Fruit fly (Drosophila melanogaster) whole organism, wandering third instar larva: ENCODE results near the gene CG31360.

Experiments
- CG32264 ChIP-seq: fragments of 200-800 bp; sonication (Bioruptor generic); optimal IDR thresholded peaks from 2 replicates; lab custom pipeline; 2016; ENCODE audit warnings: missing biosample characterization, missing genetic modification characterization
- CG9705 ChIP-seq: fragments of 200-800 bp; sonication (Bioruptor generic); optimal IDR thresholded peaks from 2 replicates; lab custom pipeline; 2018; ENCODE audit warnings: missing biosample characterization, mild to moderate bottlenecking, missing genetic modification characterization
- Dfd ChIP-seq: fragments of >200 bp; optimal IDR thresholded peaks from 2 replicates; lab custom pipeline; 2017; ENCODE audit warnings: missing biosample characterization, missing genetic modification characterization
- Dif ChIP-seq: fragments of 200-275, 200-300 bp; sonication (Bioruptor generic); optimal IDR thresholded peaks from 2 replicates; lab custom pipeline; 2018; ENCODE audit warnings: missing biosample characterization, missing genetic modification characterization; ENCODE audit not compliant: partially characterized antibody
- GATAd ChIP-seq: sonication (Bioruptor generic); optimal IDR thresholded peaks from 2 replicates; lab custom pipeline; 2016; ENCODE audit warnings: missing biosample characterization, missing genetic modification characterization
- HLH106 ChIP-seq: fragments of 200-800 bp; optimal IDR thresholded peaks from 3 replicates; lab custom pipeline; 2019; ENCODE audit warnings: missing biosample characterization, mild to moderate bottlenecking, missing genetic modification characterization, moderate library complexity
- Hnf4 ChIP-seq: fragments of 200-800 bp; sonication (Bioruptor generic); optimal IDR thresholded peaks from 2 replicates; lab custom pipeline; 2016; ENCODE audit warnings: missing biosample characterization, mild to moderate bottlenecking, missing genetic modification characterization
- Hr83 ChIP-seq: fragments of 200-300 bp; sonication (Bioruptor generic); optimal IDR thresholded peaks from 2 replicates; lab custom pipeline; 2016; ENCODE audit warnings: missing biosample characterization, mild to moderate bottlenecking, missing genetic modification characterization, moderate library complexity; ENCODE audit not compliant: poor library complexity, severe bottlenecking
- Jra ChIP-seq: sonication (Bioruptor generic); optimal IDR thresholded peaks from 2 replicates; lab custom pipeline; 2016; ENCODE audit warnings: missing biosample characterization, missing genetic modification characterization
- Mio ChIP-seq: sonication (Bioruptor generic); optimal IDR thresholded peaks from 2 replicates; lab custom pipeline; 2016; ENCODE audit warnings: missing biosample characterization, missing genetic modification characterization
- Myc ChIP-seq: fragments of >200 bp; optimal IDR thresholded peaks from 2 replicates; lab custom pipeline; 2017
- OdsH ChIP-seq: fragments of 200-800 bp; sonication (Bioruptor generic); optimal IDR thresholded peaks from 2 replicates; lab custom pipeline; 2016; ENCODE audit warnings: missing biosample characterization, mild to moderate bottlenecking, missing genetic modification characterization
- Rel ChIP-seq, 2 experiments: fragments of 200-800 bp; sonication (Bioruptor generic) in 1 of 2; optimal IDR thresholded peaks; 2 replicates in 1 of 2; 3 replicates in 1 of 2; lab custom pipeline; 2016 to 2019; ENCODE audit warnings: mild to moderate bottlenecking in 2 of 2, missing biosample characterization in 2 of 2, missing genetic modification characterization in 2 of 2, moderate library complexity in 1 of 2
- Sp1 ChIP-seq: fragments of 200-800 bp; sonication (Bioruptor generic); optimal IDR thresholded peaks from 3 replicates; lab custom pipeline; 2019; ENCODE audit warnings: missing biosample characterization, mild to moderate bottlenecking, missing genetic modification characterization, moderate library complexity
- Vsx2 ChIP-seq: fragments of 200-300, 225-300 bp; sonication (Bioruptor generic); optimal IDR thresholded peaks from 2 replicates; lab custom pipeline; 2018; ENCODE audit warnings: missing biosample characterization, missing genetic modification characterization; ENCODE audit not compliant: partially characterized antibody
- br ChIP-seq: fragments of 200-800 bp; sonication (Bioruptor generic); optimal IDR thresholded peaks from 2 replicates; lab custom pipeline; 2016; ENCODE audit warnings: missing biosample characterization, missing genetic modification characterization
- brk ChIP-seq: fragments of 200-800 bp; sonication (Bioruptor generic); optimal IDR thresholded peaks from 2 replicates; lab custom pipeline; 2016; ENCODE audit warnings: missing biosample characterization, mild to moderate bottlenecking, missing genetic modification characterization
- dl ChIP-seq, 2 experiments: fragments of 175-275, 200-275 bp in 1 of 2; fragments of 200-275 bp in 1 of 2; sonication (Bioruptor generic); optimal IDR thresholded peaks; lab custom pipeline; 2018; ENCODE audit warnings: mild to moderate bottlenecking in 2 of 2, missing biosample characterization in 2 of 2, missing genetic modification characterization in 2 of 2, moderate library complexity in 2 of 2; ENCODE audit not compliant: partially characterized antibody in 2 of 2, insufficient read depth in 1 of 2
- dmrt93B ChIP-seq: fragments of 200-800 bp; sonication (Bioruptor generic); optimal IDR thresholded peaks from 2 replicates; lab custom pipeline; 2018; ENCODE audit warnings: missing biosample characterization, mild to moderate bottlenecking, missing genetic modification characterization
- dsf ChIP-seq: sonication (Bioruptor generic); optimal IDR thresholded peaks from 2 replicates; lab custom pipeline; 2016; ENCODE audit warnings: missing biosample characterization, missing genetic modification characterization, borderline replicate concordance
- ey ChIP-seq: fragments of 200-800 bp; sonication (Bioruptor generic); optimal IDR thresholded peaks from 2 replicates; lab custom pipeline; 2016; ENCODE audit warnings: missing biosample characterization, missing genetic modification characterization
- foxo ChIP-seq, 2 experiments: fragments of 200-800 bp; sonication (Bioruptor generic); optimal IDR thresholded peaks; 2 replicates in 1 of 2; 3 replicates in 1 of 2; lab custom pipeline; 2016 to 2017; ENCODE audit warnings: missing biosample characterization in 2 of 2, missing genetic modification characterization in 2 of 2
- fru ChIP-seq: fragments of 200-800 bp; sonication (Bioruptor generic); optimal IDR thresholded peaks from 3 replicates; lab custom pipeline; 2016; ENCODE audit warnings: missing biosample characterization, mild to moderate bottlenecking, missing genetic modification characterization
- h ChIP-seq: fragments of 200-800 bp; sonication (Bioruptor generic); optimal IDR thresholded peaks from 3 replicates; lab custom pipeline; 2016; ENCODE audit warnings: missing biosample characterization, mild to moderate bottlenecking, missing genetic modification characterization
- jim ChIP-seq: fragments of 175-275, 200-325 bp; sonication (Bioruptor generic); optimal IDR thresholded peaks from 2 replicates; lab custom pipeline; 2016; ENCODE audit warnings: missing biosample characterization, mild to moderate bottlenecking, missing genetic modification characterization
- lola ChIP-seq: fragments of >200 bp; optimal IDR thresholded peaks from 2 replicates; lab custom pipeline; 2017; ENCODE audit warnings: missing biosample characterization, missing genetic modification characterization
- pan ChIP-seq: fragments of >200 bp; optimal IDR thresholded peaks from 2 replicates; lab custom pipeline; 2017
- psq ChIP-seq: fragments of 200-800 bp; sonication (Bioruptor generic); optimal IDR thresholded peaks from 3 replicates; lab custom pipeline; 2017; ENCODE audit warnings: missing biosample characterization, mild to moderate bottlenecking, missing genetic modification characterization, moderate library complexity
- rgr ChIP-seq: fragments of 200-800 bp; sonication (Bioruptor generic); optimal IDR thresholded peaks from 3 replicates; lab custom pipeline; 2016; ENCODE audit warnings: missing biosample characterization, mild to moderate bottlenecking, missing genetic modification characterization
- sage ChIP-seq: fragments of 200-800 bp; sonication (Bioruptor generic); optimal IDR thresholded peaks from 2 replicates; lab custom pipeline; 2016; ENCODE audit warnings: missing biosample characterization, mild to moderate bottlenecking, missing genetic modification characterization
- sv ChIP-seq: fragments of 200-800 bp; sonication (Bioruptor generic); optimal IDR thresholded peaks from 3 replicates; lab custom pipeline; 2016; ENCODE audit warnings: missing biosample characterization, missing genetic modification characterization
- tai ChIP-seq: sonication (Bioruptor generic); optimal IDR thresholded peaks from 2 replicates; lab custom pipeline; 2016; ENCODE audit warnings: missing biosample characterization, missing genetic modification characterization
- usp ChIP-seq: fragments of >200 bp; optimal IDR thresholded peaks from 2 replicates; lab custom pipeline; 2017; ENCODE audit warnings: missing biosample characterization, missing genetic modification characterization
- woc ChIP-seq: sonication (Bioruptor generic); optimal IDR thresholded peaks from 2 replicates; lab custom pipeline; 2016; ENCODE audit warnings: missing biosample characterization, mild to moderate bottlenecking, missing genetic modification characterization

The CG31360 gene

DNA sequence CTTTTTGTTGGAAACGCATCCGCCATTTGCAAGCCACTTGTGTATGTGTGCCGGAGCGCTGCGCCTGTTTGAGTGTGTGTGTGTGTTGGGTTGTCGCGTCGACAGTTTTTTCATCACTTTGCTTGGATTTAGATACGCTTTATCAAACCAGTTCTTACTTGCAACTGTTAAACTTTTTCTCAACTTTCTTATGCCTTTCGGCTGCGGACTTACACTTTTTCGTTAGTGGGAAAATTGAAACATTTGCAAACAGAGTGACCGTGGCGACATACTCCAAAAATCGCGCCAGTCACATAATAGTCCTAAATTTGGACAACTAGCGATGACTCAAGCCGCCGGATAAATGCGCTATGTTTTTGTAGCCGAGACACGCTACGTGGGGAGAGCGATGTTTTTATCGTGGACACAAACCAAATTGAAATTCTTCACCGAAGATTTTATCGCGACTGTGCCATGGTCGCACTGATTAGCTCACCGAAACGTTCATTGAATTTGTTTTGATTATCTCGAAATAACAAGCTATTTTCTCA, 2.6 kb upstream of the CG31360 start, which contains the start of the genes alt and CG7655:
Gene alt (minus strand): TSS at position 272 of the 530 bp plus-strand sequence.
Gene CG7655 (plus strand): TSS at position 426 of the 530 bp plus-strand sequence.
- TF ChIP-seq Myc (lab: Kevin White, UChicago) (peak; percentile 79), sv (no peak), dsf (GFP tag; lab: Kevin White, UChicago) (no peak), CG32264 (GFP tag; lab: Kevin White, UChicago) (no peak), pan (lab: Kevin White, UChicago) (no peak), jim (no peak), Rel (GFP tag; optimal IDR thresholded peaks at IDR 0.05; lab: Kevin White, UChicago) (no peak), Rel (tag; optimal IDR thresholded peaks at IDR 0.05; lab: Kevin White, UChicago) (peak; percentile 73), sage (no peak), ey (no peak), Sp1 (GFP tag; lab: Kevin White, UChicago) (peak; percentile 55), HLH106 (tag; lab: Kevin White, UChicago) (no peak), psq (GFP tag; lab: Kevin White, UChicago) (peak; percentile 10), Hr83 (GFP tag; lab: Kevin White, UChicago) (no peak), foxo (GFP tag; optimal IDR thresholded peaks at IDR 0.05; lab: Kevin White, UChicago) (peak in 1 of 2 experiments; percentile 2), rgr (GFP tag; lab: Kevin White, UChicago) (peak; percentile 16), tai (no peak), Mio (GFP tag; lab: Kevin White, UChicago) (no peak), Hnf4 (GFP tag; lab: Kevin White, UChicago) (no peak), CG9705 (GFP tag; lab: Kevin White, UChicago) (no peak), Vsx2 (no peak), Jra (GFP tag; lab: Kevin White, UChicago) (no peak), fru (GFP tag; lab: Kevin White, UChicago) (no peak), dmrt93B (GFP tag; lab: Kevin White, UChicago) (no peak), woc (GFP tag; lab: Kevin White, UChicago) (no peak), Dfd (GFP tag; lab: Kevin White, UChicago) (no peak), lola (GFP tag; lab: Kevin White, UChicago) (no peak), GATAd (no peak), h (peak; percentile 2)
- TF ChIP-seq, all 38 proteins: peak for 7

DNA sequence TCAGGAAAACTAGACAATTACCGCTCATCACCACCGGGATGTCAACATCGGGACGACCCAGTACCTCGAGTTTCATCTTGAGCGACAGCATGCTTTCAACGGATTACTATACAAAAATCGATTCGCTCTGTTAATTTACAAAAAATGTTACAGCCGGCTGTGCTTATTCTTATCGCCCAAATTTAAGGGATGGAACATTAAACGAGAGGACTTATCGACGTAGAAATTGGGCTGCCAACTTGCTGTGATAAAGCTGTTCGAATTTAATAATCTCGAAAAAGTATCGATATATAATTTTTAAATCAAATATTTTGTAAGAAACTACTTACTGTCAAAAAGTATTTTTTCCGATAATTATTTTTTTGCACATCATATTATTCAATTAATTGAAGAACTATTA, 2.0 kb downstream of the CG31360 start, which contains the start of gene CG31249:
Gene CG31249 (minus strand): TSS at position 197 of the 400 bp plus-strand sequence.
- no peak for TF ChIP-seq sage
- peak; percentile 15 for TF ChIP-seq ey
- TF ChIP-seq Rel (GFP tag; optimal IDR thresholded peaks at IDR 0.05; lab: Kevin White, UChicago): no peak
- peak; percentile 71 for TF ChIP-seq Rel (tag; optimal IDR thresholded peaks at IDR 0.05; lab: Kevin White, UChicago)
- no peak for TF ChIP-seq CG32264 (GFP tag; lab: Kevin White, UChicago)
- no peak for TF ChIP-seq Vsx2
- no peak for TF ChIP-seq rgr (GFP tag; lab: Kevin White, UChicago)
- TF ChIP-seq HLH106 (tag; lab: Kevin White, UChicago): peak; percentile 43

DNA sequence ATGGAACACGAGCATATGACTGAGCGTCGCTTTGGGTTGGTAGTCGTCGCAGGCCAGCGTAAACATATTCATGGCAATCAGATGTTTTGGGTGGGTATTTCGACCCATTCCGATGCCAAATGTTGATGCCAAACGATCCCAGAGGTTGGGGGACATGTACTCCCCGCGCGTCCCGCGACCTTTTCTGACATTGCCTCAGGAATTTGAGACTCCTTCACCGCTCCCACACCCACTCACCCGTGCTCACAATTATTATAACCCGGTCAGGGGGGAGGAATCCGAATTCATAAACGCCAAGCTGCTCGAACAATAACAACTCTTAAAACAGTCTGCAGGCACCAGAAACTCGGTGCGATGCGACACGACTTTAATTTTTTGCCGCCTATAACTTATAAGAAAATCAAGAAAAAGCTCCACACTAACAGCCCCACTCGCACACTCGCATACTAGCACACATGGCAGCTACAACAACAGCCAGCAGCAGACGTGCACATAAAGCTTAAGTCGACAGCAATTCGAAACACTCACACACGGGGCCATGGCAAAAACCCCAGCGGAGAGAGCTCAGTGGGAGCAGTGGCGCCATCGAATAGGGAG, 15.1 kb downstream of the CG31360 start:
- TF ChIP-seq sage: no peak
- peak; percentile 76 for TF ChIP-seq Hr83 (GFP tag; lab: Kevin White, UChicago)
- TF ChIP-seq Myc (lab: Kevin White, UChicago): no peak
- peak; percentile 57 for TF ChIP-seq Dif (GFP tag; lab: Kevin White, UChicago)
- TF ChIP-seq Rel (GFP tag; optimal IDR thresholded peaks at IDR 0.05; lab: Kevin White, UChicago): peak; percentile 89
- TF ChIP-seq Rel (tag; optimal IDR thresholded peaks at IDR 0.05; lab: Kevin White, UChicago): no peak
- no peak for TF ChIP-seq dsf (GFP tag; lab: Kevin White, UChicago)
- no peak for TF ChIP-seq foxo (GFP tag; optimal IDR thresholded peaks at IDR 0.05; lab: Kevin White, UChicago)

DNA sequence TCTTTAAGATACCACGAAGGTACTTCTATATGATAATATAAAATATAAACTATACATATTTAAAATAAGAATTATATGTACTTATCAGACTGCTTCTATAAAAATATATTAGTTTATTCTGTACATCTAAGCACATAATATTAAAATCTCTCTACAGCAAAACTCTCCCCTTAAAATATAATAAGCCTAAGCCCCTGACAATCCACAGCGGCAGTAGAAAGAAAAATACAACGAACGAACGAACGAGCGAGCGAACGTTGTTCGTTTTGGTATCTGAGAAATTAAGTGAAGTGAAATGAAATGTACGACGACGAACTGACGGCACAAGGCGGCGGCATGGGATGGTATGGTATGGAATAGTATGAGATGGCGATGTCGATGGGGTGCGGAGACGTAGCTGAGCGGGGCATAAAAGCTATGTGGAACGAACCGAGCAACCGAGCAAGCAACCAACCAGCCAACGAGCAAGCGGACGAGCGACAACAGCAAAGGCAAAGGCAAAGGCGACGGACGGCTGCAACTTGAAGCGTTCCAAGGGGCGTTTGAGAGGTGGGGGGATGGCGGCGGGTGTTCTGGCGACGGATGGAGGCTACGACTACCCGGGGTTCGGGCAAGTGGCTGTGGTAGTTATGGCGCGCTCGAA, 15.7 kb downstream of the CG31360 start:
- TF ChIP-seq lola (GFP tag; lab: Kevin White, UChicago) (no peak), OdsH (peak; percentile 99), psq (GFP tag; lab: Kevin White, UChicago) (peak; percentile 98), Dfd (GFP tag; lab: Kevin White, UChicago) (peak; percentile 66), Myc (lab: Kevin White, UChicago) (no peak), foxo (GFP tag; optimal IDR thresholded peaks at IDR 0.05; lab: Kevin White, UChicago) (peak in 1 of 2 experiments; percentile 99), Hr83 (GFP tag; lab: Kevin White, UChicago) (peak; percentile 40), sv (peak; percentile 89), dl (GFP tag; optimal IDR thresholded peaks at IDR 0.05; lab: Kevin White, UChicago; ENCODE audit: insufficient read depth in 1 of 2, partially characterized antibody in 2 of 2) (peak; percentile 14 to 67), br (GFP tag; lab: Kevin White, UChicago) (peak; percentile 88), jim (no peak), brk (GFP tag; lab: Kevin White, UChicago) (peak; percentile 97), usp (GFP tag; lab: Kevin White, UChicago) (no peak), HLH106 (tag; lab: Kevin White, UChicago) (peak; percentile 99), Vsx2 (no peak), CG9705 (GFP tag; lab: Kevin White, UChicago) (peak; percentile 97), CG32264 (GFP tag; lab: Kevin White, UChicago) (peak; percentile 67), GATAd (no peak), pan (lab: Kevin White, UChicago) (no peak), ey (peak; percentile 93), Hnf4 (GFP tag; lab: Kevin White, UChicago) (no peak), Mio (GFP tag; lab: Kevin White, UChicago) (no peak), dsf (GFP tag; lab: Kevin White, UChicago) (no peak), h (peak; percentile 91), rgr (GFP tag; lab: Kevin White, UChicago) (peak; percentile 98), fru (GFP tag; lab: Kevin White, UChicago) (peak; percentile 96), sage (peak; percentile 91), Sp1 (GFP tag; lab: Kevin White, UChicago) (peak; percentile 99)
